Worm (Caenorhabditis elegans) whole organism, young adult: Measurements from ENCODE around the gene gadr-3.

Experiments used
- lin-35 ChIP-seq, 3 experiments: fragments of 150-350 bp in 2 of 3; sonication (generic microtip) in 1 of 3; optimal IDR thresholded peaks; 2 replicates each; lab custom pipeline; 2014 to 2018; ENCODE audit warnings: missing biosample characterization in 3 of 3, missing genetic modification characterization in 3 of 3, missing genetic modification reagents in 3 of 3
- nhr-90 ChIP-seq: sonication (generic microtip); optimal IDR thresholded peaks from 2 replicates; lab custom pipeline; 2016; ENCODE audit warnings: missing genotype, mild to moderate bottlenecking, missing genetic modification characterization, missing compliant biosample characterization
- pha-4 ChIP-seq: fragments of 150-350 bp; sonication (generic microtip); optimal IDR thresholded peaks from 2 replicates; lab custom pipeline; 2014; ENCODE audit warnings: missing biosample characterization, missing genetic modification reagents, missing genetic modification characterization

- TF ChIP-seq lin-35 (GFP tag; optimal IDR thresholded peaks at IDR 0.05; lab: Kevin White, UChicago) (no peak), pha-4 (tag; lab: Kevin White, UChicago) (no peak), nhr-90 (tag; lab: Kevin White, UChicago) (no peak)
Observed at ce11 chrIII:6300297-6300696, 14.5 kb upstream of the gadr-3 start.
